Worm (Caenorhabditis elegans) whole organism, L1 larva: ENCODE measurements around the gene ddx-15.

Experiments
- C34B4.2 ChIP-seq: sonication (generic microtip); optimal IDR thresholded peaks from 2 replicates; lab custom pipeline; 2017; ENCODE audit warnings: mild to moderate bottlenecking, missing genetic modification characterization, missing compliant biosample characterization
- Y116A8C.19 ChIP-seq: sonication (generic microtip); optimal IDR thresholded peaks from 2 replicates; lab custom pipeline; 2016; ENCODE audit warnings: missing compliant biosample characterization, missing genetic modification characterization, borderline replicate concordance
- alr-1 ChIP-seq: fragments of 200-800 bp; sonication (Bioruptor generic); optimal IDR thresholded peaks from 2 replicates; lab custom pipeline; 2018; ENCODE audit warnings: borderline replicate concordance, mild to moderate bottlenecking, missing genetic modification characterization, missing compliant biosample characterization
- aly-2 ChIP-seq: fragments of 150-350 bp; optimal IDR thresholded peaks from 2 replicates; lab custom pipeline; 2014; ENCODE audit warnings: missing biosample characterization, missing genetic modification characterization
- ama-1 ChIP-seq: fragments of 150-350 bp; optimal IDR thresholded peaks from 2 replicates; lab custom pipeline; 2014
- blmp-1 ChIP-seq: fragments of 150-350 bp; optimal IDR thresholded peaks from 2 replicates; lab custom pipeline; 2014; ENCODE audit warnings: missing biosample characterization, missing genetic modification characterization
- ceh-82 ChIP-seq, 3 experiments: fragments of 150-350 bp in 1 of 3; sonication (generic microtip) in 2 of 3; optimal IDR thresholded peaks; 2 replicates each; lab custom pipeline; 2014 to 2017; ENCODE audit warnings: missing biosample characterization in 3 of 3, missing genetic modification characterization in 3 of 3
- dpl-1 ChIP-seq, 3 experiments: fragments of 150-350 bp in 2 of 3; sonication (generic microtip) in 1 of 3; optimal IDR thresholded peaks; 2 replicates each; lab custom pipeline; 2014 to 2017; ENCODE audit warnings: missing biosample characterization in 3 of 3, missing genetic modification characterization in 3 of 3, missing genetic modification reagents in 3 of 3
- dsc-1 ChIP-seq: sonication (generic microtip); optimal IDR thresholded peaks from 2 replicates; lab custom pipeline; 2016; ENCODE audit warnings: mild to moderate bottlenecking, missing genetic modification characterization, missing compliant biosample characterization
- elt-2 ChIP-seq: sonication (generic microtip); optimal IDR thresholded peaks from 2 replicates; lab custom pipeline; 2016; ENCODE audit warnings: missing genetic modification characterization, mild to moderate bottlenecking, inconsistent platforms, missing compliant biosample characterization, missing genetic modification reagents
- elt-3 ChIP-seq, 6 experiments: fragments of 150-350 bp in 1 of 6; sonication (generic microtip); optimal IDR thresholded peaks; 2 replicates each; lab custom pipeline; 2017 to 2018; ENCODE audit warnings: missing biosample characterization in 6 of 6, missing genetic modification characterization in 6 of 6, inconsistent platforms in 1 of 6
- lin-13 ChIP-seq: fragments of 150-350 bp; optimal IDR thresholded peaks from 2 replicates; lab custom pipeline; 2014; ENCODE audit warnings: missing biosample characterization, missing genetic modification reagents, missing genetic modification characterization
- lin-14 ChIP-seq: fragments of 200-800 bp; sonication (Bioruptor generic); optimal IDR thresholded peaks from 2 replicates; lab custom pipeline; 2018; ENCODE audit warnings: mild to moderate bottlenecking, missing genetic modification characterization, moderate library complexity, missing compliant biosample characterization
- lin-35 ChIP-seq, 2 experiments: fragments of 150-350 bp; optimal IDR thresholded peaks; 2 replicates each; lab custom pipeline; 2014; ENCODE audit warnings: missing biosample characterization in 2 of 2, missing genetic modification characterization in 2 of 2, missing genetic modification reagents in 2 of 2
- lsy-2 ChIP-seq, 2 experiments: fragments of 150-350 bp; optimal IDR thresholded peaks; 2 replicates each; lab custom pipeline; 2014; ENCODE audit warnings: missing biosample characterization in 2 of 2, missing genetic modification characterization in 2 of 2
- mdl-1 ChIP-seq, 2 experiments: fragments of 150-350 bp; optimal IDR thresholded peaks; 2 replicates each; lab custom pipeline; 2014 to 2017; ENCODE audit warnings: missing biosample characterization in 2 of 2, missing genetic modification characterization in 2 of 2, inconsistent platforms in 1 of 2
- nhr-19 ChIP-seq: fragments of 200-800 bp; sonication (Bioruptor generic); conservative IDR thresholded peaks from 2 replicates; pipeline ENCODE4 v1.3.6; 2022; ENCODE audit warnings: missing genetic modification characterization, missing compliant biosample characterization
- nhr-20 ChIP-seq: sonication (generic microtip); optimal IDR thresholded peaks from 2 replicates; lab custom pipeline; 2016; ENCODE audit warnings: mild to moderate bottlenecking, missing genetic modification characterization, missing compliant biosample characterization
- nhr-237 ChIP-seq: fragments of 150-350 bp; optimal IDR thresholded peaks from 2 replicates; lab custom pipeline; 2014; ENCODE audit warnings: missing biosample characterization, missing genetic modification characterization
- nhr-47 ChIP-seq: sonication (generic microtip); optimal IDR thresholded peaks from 2 replicates; lab custom pipeline; 2016; ENCODE audit warnings: mild to moderate bottlenecking, missing genetic modification characterization, moderate library complexity, missing compliant biosample characterization
- nhr-71 ChIP-seq: sonication (generic microtip); optimal IDR thresholded peaks from 2 replicates; lab custom pipeline; 2016; ENCODE audit warnings: mild to moderate bottlenecking, missing genetic modification characterization, moderate library complexity, missing compliant biosample characterization
- nhr-76 ChIP-seq: sonication (generic microtip); optimal IDR thresholded peaks from 2 replicates; lab custom pipeline; 2017; ENCODE audit warnings: missing biosample characterization, missing genetic modification characterization
- nhr-77 ChIP-seq: fragments of 150-350 bp; optimal IDR thresholded peaks from 2 replicates; lab custom pipeline; 2014; ENCODE audit warnings: missing biosample characterization, missing genetic modification characterization
- nhr-84 ChIP-seq: sonication (generic microtip); optimal IDR thresholded peaks from 2 replicates; lab custom pipeline; 2017; ENCODE audit warnings: missing biosample characterization, missing genetic modification characterization
- nhr-85 ChIP-seq: sonication (generic microtip); peaks from one replicate; lab custom pipeline; 2016; ENCODE audit warnings: missing genetic modification characterization, inconsistent platforms, missing compliant biosample characterization
- pag-3 ChIP-seq: sonication (generic microtip); optimal IDR thresholded peaks from 2 replicates; lab custom pipeline; 2017; ENCODE audit warnings: missing genetic modification characterization, mild to moderate bottlenecking, missing compliant biosample characterization, antibody characterized with exemption, borderline replicate concordance; ENCODE audit not compliant: insufficient read depth
- pqm-1 ChIP-seq: sonication (generic microtip); optimal IDR thresholded peaks from 3 replicates; lab custom pipeline; 2017; ENCODE audit warnings: missing biosample characterization, missing genetic modification characterization
- rnt-1 ChIP-seq: sonication (generic microtip); optimal IDR thresholded peaks from 2 replicates; lab custom pipeline; 2016; ENCODE audit warnings: mild to moderate bottlenecking, missing genetic modification characterization, moderate library complexity, missing compliant biosample characterization
- snu-23 ChIP-seq: sonication (generic microtip); optimal IDR thresholded peaks from 2 replicates; lab custom pipeline; 2016; ENCODE audit warnings: missing genetic modification characterization, missing compliant biosample characterization
- tbx-2 ChIP-seq: sonication (generic microtip); optimal IDR thresholded peaks from 2 replicates; lab custom pipeline; 2016; ENCODE audit warnings: missing genetic modification characterization, missing compliant biosample characterization
- unc-30 ChIP-seq: sonication (generic microtip); optimal IDR thresholded peaks from 2 replicates; lab custom pipeline; 2017; ENCODE audit warnings: missing biosample characterization, missing genetic modification characterization
- unc-86 ChIP-seq: sonication (generic microtip); optimal IDR thresholded peaks from 2 replicates; lab custom pipeline; 2016; ENCODE audit warnings: missing genetic modification characterization, missing compliant biosample characterization
- unc-98 ChIP-seq: fragments of 200-800 bp; sonication (Bioruptor generic); IDR thresholded peaks from 2 replicates; pipeline ENCODE4 v1.3.6; 2022; ENCODE audit warnings: missing genetic modification characterization, missing compliant biosample characterization
- xbp-1 ChIP-seq: sonication (generic microtip); optimal IDR thresholded peaks from 2 replicates; lab custom pipeline; 2016; ENCODE audit warnings: missing genetic modification characterization, missing compliant biosample characterization
- ztf-4 ChIP-seq: fragments of 150-350 bp; optimal IDR thresholded peaks from 2 replicates; lab custom pipeline; 2014; ENCODE audit warnings: missing biosample characterization, missing genetic modification characterization

ddx-15 gene

DNA sequence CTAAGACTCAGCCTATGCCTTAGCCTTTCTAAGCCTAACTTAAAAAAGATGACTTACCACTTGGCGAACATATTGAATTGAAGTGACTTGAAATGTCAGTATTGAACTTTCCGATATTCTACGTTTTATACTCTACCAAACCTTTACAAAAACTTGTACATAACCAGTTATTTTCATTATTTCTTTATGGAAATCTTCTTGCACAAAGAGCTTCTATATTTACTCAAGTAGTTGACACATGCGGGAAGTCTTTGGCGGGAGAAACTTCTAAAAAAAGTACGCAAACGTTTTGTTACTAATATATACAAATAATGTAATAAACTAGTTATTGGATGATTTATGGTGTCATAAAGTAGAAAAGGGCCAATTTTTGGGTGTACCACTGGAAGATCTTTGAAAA is 22.8 kb downstream of the ddx-15 start, which contains the start of gene nspb-12:
Gene nspb-12, minus strand, starts transcription at position 101 of the 400 bp plus-strand sequence.
- TF ChIP-seq lin-14 (no peak), unc-86 (no peak), lin-13 (GFP tag; lab: Kevin White, UChicago) (no peak), blmp-1 (no peak), mdl-1 (tag; optimal IDR thresholded peaks at IDR 0.05; lab: Kevin White, UChicago) (no peak), nhr-20 (no peak), lin-35 (GFP tag; optimal IDR thresholded peaks at IDR 0.05; lab: Kevin White, UChicago) (no peak), nhr-19 (GFP tag; lab: Robert Waterston, UW) (no peak)

ce11 chrIII:5568265-5568664 is 23.3 kb downstream of the ddx-15 start:
- no peak for TF ChIP-seq elt-2 (tag; lab: Kevin White, UChicago)
- no peak for TF ChIP-seq nhr-84 (tag; lab: Kevin White, UChicago)
- TF ChIP-seq nhr-47, result no peak
- TF ChIP-seq Y116A8C.19 (tag; lab: Kevin White, UChicago), result no peak
- no peak for TF ChIP-seq pqm-1 (tag; lab: Kevin White, UChicago)
- no peak for TF ChIP-seq nhr-71
- no peak for TF ChIP-seq xbp-1 (tag; lab: Kevin White, UChicago)
- TF ChIP-seq nhr-76 (tag; lab: Kevin White, UChicago), result no peak
- no peak for TF ChIP-seq lin-13 (GFP tag; lab: Kevin White, UChicago)
- no peak for TF ChIP-seq nhr-237 (tag; lab: Kevin White, UChicago)
- no peak for TF ChIP-seq aly-2 (tag; lab: Kevin White, UChicago)
- no peak for TF ChIP-seq ceh-82 (tag; optimal IDR thresholded peaks at IDR 0.05; lab: Kevin White, UChicago)
- TF ChIP-seq ztf-4, result no peak
- TF ChIP-seq unc-30 (tag; lab: Kevin White, UChicago), result no peak

DNA sequence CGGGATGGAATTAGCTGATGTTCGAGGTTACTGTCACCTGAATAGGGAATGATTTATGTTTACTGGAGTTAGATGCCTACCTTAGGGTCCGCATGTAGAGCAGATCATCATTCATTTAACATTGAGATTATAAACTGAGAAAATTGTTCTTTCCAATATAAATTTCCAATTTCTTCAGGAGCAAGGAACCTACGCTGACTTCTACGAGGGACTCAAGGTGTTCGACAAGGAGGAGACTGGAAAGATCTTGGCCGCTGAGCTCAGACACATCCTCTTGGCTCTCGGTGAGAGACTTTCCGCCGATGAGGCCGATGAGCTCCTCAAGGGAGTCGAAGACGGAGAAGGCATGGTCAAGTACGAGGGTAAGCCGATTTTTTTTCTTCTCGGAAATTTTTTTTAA is 25.0 kb downstream of the ddx-15 start:
- TF ChIP-seq nhr-85, result peak; percentile 51
- no peak for TF ChIP-seq alr-1

DNA sequence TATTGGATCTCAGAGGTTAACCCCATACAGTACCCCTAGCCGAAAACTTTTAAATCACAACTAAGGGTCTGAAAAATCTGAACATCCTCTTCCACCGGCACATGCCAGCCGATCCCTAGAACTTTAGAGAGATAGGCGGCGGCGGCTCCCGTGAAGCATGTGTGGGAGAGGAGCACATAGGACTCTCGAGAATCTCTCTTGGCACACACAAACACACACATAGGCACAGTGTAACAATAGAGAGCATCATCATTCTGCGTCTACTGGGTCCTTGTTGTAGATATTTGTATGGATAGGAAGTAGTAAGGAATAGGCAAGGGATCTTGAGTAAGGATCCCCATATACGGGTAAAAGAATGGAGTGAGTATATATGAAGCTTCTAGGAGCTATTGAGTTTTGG is 25.8 kb downstream of the ddx-15 start:
- TF ChIP-seq dpl-1 (GFP tag; optimal IDR thresholded peaks at IDR 0.05; lab: Kevin White, UChicago) (no peak), unc-98 (GFP tag; lab: Robert Waterston, UW) (no peak), snu-23 (GFP tag; lab: Kevin White, UChicago) (peak; percentile 1), dsc-1 (tag; lab: Kevin White, UChicago) (peak; percentile 26), nhr-19 (GFP tag; lab: Robert Waterston, UW) (peak; percentile 13; the same call in 1 of the 2 replicates), C34B4.2 (tag; lab: Kevin White, UChicago) (no peak), nhr-71 (peak; percentile 33), pag-3 (tag; lab: Kevin White, UChicago) (peak; percentile 89), rnt-1 (tag; lab: Kevin White, UChicago) (peak; percentile 55), lin-14 (peak; percentile 28)

DNA sequence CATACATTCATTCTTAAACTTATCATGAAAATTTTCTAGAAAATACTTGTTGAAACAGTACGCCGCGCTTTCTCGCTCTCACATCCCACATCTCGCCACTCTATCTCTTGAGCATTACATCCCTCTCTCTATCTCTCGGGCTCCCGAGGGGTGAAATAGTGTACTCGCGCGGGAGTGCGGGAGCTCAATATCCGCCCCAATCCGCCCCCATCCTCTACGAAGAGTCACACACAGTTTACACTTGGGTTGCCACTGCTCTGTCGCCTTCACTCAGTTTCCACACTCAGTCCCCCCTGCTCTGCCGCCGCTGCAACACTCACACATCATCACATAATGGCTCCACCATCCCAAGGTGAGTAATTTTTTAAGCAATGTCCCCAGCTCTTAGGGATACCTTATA is 26.7 kb downstream of the ddx-15 start, which contains the start of gene mlc-3:
Gene mlc-3, plus strand, starts transcription at position 227 of the 400 bp plus-strand sequence.
- TF ChIP-seq aly-2 (tag; lab: Kevin White, UChicago) (no peak), ama-1 (lab: Kevin White, UChicago) (peak; percentile 32), nhr-20 (peak; percentile 40), nhr-85 (no peak), snu-23 (GFP tag; lab: Kevin White, UChicago) (peak; percentile 26), ztf-4 (no peak), elt-3 (tag; optimal IDR thresholded peaks at IDR 0.05; lab: Kevin White, UChicago) (no peak), nhr-71 (peak; percentile 52), rnt-1 (tag; lab: Kevin White, UChicago) (peak; percentile 65), dsc-1 (tag; lab: Kevin White, UChicago) (peak; percentile 11), pag-3 (tag; lab: Kevin White, UChicago) (peak; percentile 56), nhr-19 (GFP tag; lab: Robert Waterston, UW) (peak; percentile 52), nhr-77 (tag; lab: Kevin White, UChicago) (peak; percentile 16), tbx-2 (tag; lab: Kevin White, UChicago) (peak; percentile 3), lsy-2 (tag; optimal IDR thresholded peaks at IDR 0.05; lab: Kevin White, UChicago) (peak in 1 of 2 experiments; percentile 32), xbp-1 (tag; lab: Kevin White, UChicago) (peak; percentile 2), lin-14 (peak; percentile 48)
- TF ChIP-seq, all 84 proteins: peak for 13
